Worm (Caenorhabditis elegans): ENCODE measurements around the gene F56F11.4.

DNA sequence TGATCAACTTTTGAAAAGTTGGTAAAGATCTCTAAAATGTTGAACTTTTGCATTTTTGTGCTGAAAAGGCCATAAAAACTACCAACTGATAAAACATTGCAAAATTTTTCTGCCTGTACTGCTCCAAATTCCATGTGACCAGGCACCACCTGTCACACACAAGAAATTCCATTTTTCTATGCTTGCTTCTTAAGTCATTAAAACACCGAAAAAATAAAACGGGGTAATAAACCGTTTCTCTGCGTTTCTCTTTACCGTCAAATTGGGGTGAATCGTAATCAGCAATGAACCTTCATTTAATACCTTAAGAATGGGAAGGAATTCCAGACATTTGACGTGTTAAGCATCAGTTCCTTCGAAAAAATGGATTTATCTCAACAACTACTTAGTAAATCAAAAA is 14.2 kb downstream of the F56F11.4 start:
- no peak for TF ChIP-seq him-1 (tag; optimal IDR thresholded peaks at IDR 0.05)
- no peak for TF ChIP-seq dao-5 (tag; optimal IDR thresholded peaks at IDR 0.05)
- TF ChIP-seq W03F9.2 (tag; optimal IDR thresholded peaks at IDR 0.05) = no peak

All from whole organism, L4/young adult.